Fruit fly (Drosophila melanogaster) whole organism, embryonic: Measurements from ENCODE around the gene rempA.

ENCODE experiments used
- Ada2b ChIP-seq: fragments of 200-800 bp; sonication (Bioruptor generic); IDR thresholded peaks from 2 replicates; pipeline ENCODE4 v1.3.6; 2022; ENCODE audit warnings: missing biosample characterization, missing genetic modification characterization
- B-H1 ChIP-seq: fragments of 200-800 bp; sonication (Bioruptor generic); IDR thresholded peaks from 3 replicates; pipeline ENCODE4 v1.3.6; 2022; ENCODE audit warnings: missing biosample characterization, missing genetic modification characterization
- B-H2 ChIP-seq: fragments of 200-800 bp; sonication (Bioruptor generic); optimal IDR thresholded peaks from 2 replicates; lab custom pipeline; 2018; ENCODE audit warnings: missing biosample characterization, mild to moderate bottlenecking, missing genetic modification characterization
- BEAF-32 ChIP-seq: fragments of 200-800 bp; sonication (Bioruptor generic); optimal IDR thresholded peaks from 3 replicates; lab custom pipeline; 2017; ENCODE audit warnings: missing biosample characterization, missing genetic modification characterization, mild to moderate bottlenecking, moderate library complexity, missing genetic modification reagents
- CG10431 ChIP-seq: fragments of 200-800 bp; sonication (Bioruptor generic); optimal IDR thresholded peaks from 3 replicates; lab custom pipeline; 2018; ENCODE audit warnings: missing biosample characterization, mild to moderate bottlenecking, missing genetic modification characterization
- CG11398 ChIP-seq: fragments of 200-800 bp; sonication (Bioruptor generic); optimal IDR thresholded peaks from 2 replicates; lab custom pipeline; 2016; ENCODE audit warnings: missing biosample characterization, missing genetic modification characterization
- CG12104 ChIP-seq: fragments of 200-800 bp; sonication (Bioruptor generic); optimal IDR thresholded peaks from 3 replicates; lab custom pipeline; 2016; ENCODE audit warnings: missing biosample characterization, missing genetic modification characterization
- CG13424 ChIP-seq: fragments of 200-800 bp; sonication (Bioruptor generic); optimal IDR thresholded peaks from 2 replicates; lab custom pipeline; 2019; ENCODE audit warnings: missing biosample characterization, mild to moderate bottlenecking, missing genetic modification characterization, moderate library complexity
- CG14014 ChIP-seq: fragments of 200-800 bp; sonication (Bioruptor generic); IDR thresholded peaks from 2 replicates; pipeline ENCODE4 v1.3.6; 2022; ENCODE audit warnings: missing biosample characterization, missing genetic modification characterization
- CG14441 ChIP-seq: fragments of 200-800 bp; sonication (Bioruptor generic); IDR thresholded peaks from 2 replicates; pipeline ENCODE4 v1.3.6; 2022; ENCODE audit warnings: missing biosample characterization, missing genetic modification characterization
- CG14667 ChIP-seq: fragments of 200-800 bp; sonication (Bioruptor generic); IDR thresholded peaks from 2 replicates; pipeline ENCODE4 v1.3.6; 2022; ENCODE audit warnings: missing biosample characterization, missing genetic modification characterization
- CG14710 ChIP-seq: fragments of 200-800 bp; sonication (Bioruptor generic); optimal IDR thresholded peaks from 3 replicates; lab custom pipeline; 2019; ENCODE audit warnings: missing biosample characterization, mild to moderate bottlenecking, missing genetic modification characterization, moderate library complexity
- CG1832 ChIP-seq: fragments of 200-800 bp; sonication (Bioruptor generic); optimal IDR thresholded peaks from 2 replicates; lab custom pipeline; 2017; ENCODE audit warnings: missing biosample characterization, mild to moderate bottlenecking, missing genetic modification characterization, inconsistent platforms
- CG2889 ChIP-seq: fragments of 200-800 bp; sonication (Bioruptor generic); IDR thresholded peaks from 3 replicates; pipeline ENCODE4 v1.3.6; 2022; ENCODE audit warnings: missing biosample characterization, missing genetic modification characterization
- CG30020 ChIP-seq: fragments of 200-800 bp; optimal IDR thresholded peaks from 2 replicates; lab custom pipeline; 2019; ENCODE audit warnings: missing biosample characterization, mild to moderate bottlenecking, missing genetic modification characterization, moderate library complexity
- CG31388 ChIP-seq: fragments of 200-800 bp; sonication (Bioruptor generic); optimal IDR thresholded peaks from 2 replicates; lab custom pipeline; 2016; ENCODE audit warnings: missing biosample characterization, missing genetic modification characterization
- CG34376 ChIP-seq: fragments of 200-800 bp; sonication (Bioruptor generic); optimal IDR thresholded peaks from 2 replicates; lab custom pipeline; 2018; ENCODE audit warnings: missing biosample characterization, mild to moderate bottlenecking, missing genetic modification characterization
- CG3838 ChIP-seq: fragments of 200-800 bp; sonication (Bioruptor generic); optimal IDR thresholded peaks from 3 replicates; lab custom pipeline; 2016; ENCODE audit warnings: missing biosample characterization, missing genetic modification characterization
- CG4360 ChIP-seq: fragments of 200-800 bp; sonication (Bioruptor generic); IDR thresholded peaks from 2 replicates; pipeline ENCODE4 v1.3.6; 2022; ENCODE audit warnings: missing biosample characterization, missing genetic modification characterization
- CG6689 ChIP-seq: fragments of 200-800 bp; sonication (Bioruptor generic); IDR thresholded peaks from 2 replicates; pipeline ENCODE4 v1.3.6; 2022; ENCODE audit warnings: missing biosample characterization, missing genetic modification characterization
- CG6791 ChIP-seq: fragments of 200-800 bp; sonication (Bioruptor generic); IDR thresholded peaks from 3 replicates; pipeline ENCODE4 v1.3.6; 2022; ENCODE audit warnings: missing biosample characterization, missing genetic modification characterization; ENCODE audit not compliant: partially characterized antibody
- CG7357 ChIP-seq: fragments of 200-800 bp; sonication (Bioruptor generic); IDR thresholded peaks from 3 replicates; pipeline ENCODE4 v1.3.6; 2022; ENCODE audit warnings: missing biosample characterization, missing genetic modification characterization
- CG7372 ChIP-seq: fragments of 200-800 bp; sonication (Bioruptor generic); IDR thresholded peaks from 2 replicates; pipeline ENCODE4 v1.3.6; 2022; ENCODE audit warnings: missing biosample characterization, missing genetic modification characterization
- Chrac-16 ChIP-seq: fragments of 200-800 bp; sonication (Bioruptor generic); optimal IDR thresholded peaks from 3 replicates; lab custom pipeline; 2016; ENCODE audit warnings: missing biosample characterization, missing genetic modification characterization
- Doc2 ChIP-seq: fragments of 200-800 bp; sonication (Bioruptor generic); IDR thresholded peaks from 2 replicates; pipeline ENCODE4 v1.3.6; 2022; ENCODE audit warnings: missing biosample characterization, missing genetic modification characterization
- Eip74EF ChIP-seq, 2 experiments: fragments of 200-800 bp in 1 of 2; fragments of >200 bp in 1 of 2; sonication (Bioruptor generic) in 1 of 2; optimal IDR thresholded peaks; 2 replicates each; lab custom pipeline; 2017 to 2019; ENCODE audit warnings: missing biosample characterization in 2 of 2, missing genetic modification characterization in 2 of 2, mild to moderate bottlenecking in 1 of 2, moderate library complexity in 1 of 2
- Ets65A ChIP-seq: fragments of 200-800 bp; sonication (Bioruptor generic); peaks from one replicate; lab custom pipeline; 2016; ENCODE audit warnings: missing biosample characterization, missing genetic modification characterization
- Fer2 ChIP-seq: fragments of 200-800 bp; sonication (Bioruptor generic); optimal IDR thresholded peaks from 2 replicates; lab custom pipeline; 2018; ENCODE audit warnings: missing biosample characterization, mild to moderate bottlenecking, missing genetic modification characterization, moderate library complexity
- HmgZ ChIP-seq: fragments of 200-800 bp; sonication (Bioruptor generic); optimal IDR thresholded peaks from 2 replicates; lab custom pipeline; 2018; ENCODE audit warnings: missing biosample characterization, mild to moderate bottlenecking, missing genetic modification characterization
- Hmx ChIP-seq: fragments of 200-800 bp; sonication (Bioruptor generic); optimal IDR thresholded peaks from 2 replicates; lab custom pipeline; 2016; ENCODE audit warnings: missing biosample characterization, missing genetic modification characterization
- Med ChIP-seq: fragments of 200-800 bp; sonication (Bioruptor generic); peaks from one replicate; lab custom pipeline; 2016; ENCODE audit warnings: missing biosample characterization, missing genetic modification characterization, mild to moderate bottlenecking, inconsistent platforms, moderate library complexity
- NfI ChIP-seq: fragments of 200-800 bp; sonication (Bioruptor generic); optimal IDR thresholded peaks from 3 replicates; lab custom pipeline; 2018; ENCODE audit warnings: missing biosample characterization, mild to moderate bottlenecking, missing genetic modification characterization, moderate library complexity
- Oaz ChIP-seq: fragments of 200-800 bp; sonication (Bioruptor generic); IDR thresholded peaks from 2 replicates; pipeline ENCODE4 v1.3.6; 2022; ENCODE audit warnings: missing biosample characterization, missing genetic modification characterization
- Opbp ChIP-seq: fragments of 200-800 bp; sonication (Bioruptor generic); IDR thresholded peaks from 3 replicates; pipeline ENCODE4 v1.3.6; 2022; ENCODE audit warnings: missing biosample characterization, missing genetic modification characterization; ENCODE audit not compliant: partially characterized antibody
- bsh ChIP-seq, 2 experiments: fragments of 200-800 bp; sonication (Bioruptor generic); optimal IDR thresholded peaks; 2 replicates each; lab custom pipeline; 2017 to 2018; ENCODE audit warnings: mild to moderate bottlenecking in 2 of 2, missing biosample characterization in 2 of 2, missing genetic modification characterization in 2 of 2, moderate library complexity in 1 of 2
- crc ChIP-seq: fragments of 200-800 bp; sonication (Bioruptor generic); optimal IDR thresholded peaks from 2 replicates; lab custom pipeline; 2016; ENCODE audit warnings: missing biosample characterization, missing genetic modification characterization
- cwo ChIP-seq: fragments of 200-800 bp; sonication (Bioruptor generic); optimal IDR thresholded peaks from 3 replicates; lab custom pipeline; 2017; ENCODE audit warnings: missing biosample characterization, missing genetic modification characterization, mild to moderate bottlenecking, moderate library complexity, missing genetic modification reagents
- dati ChIP-seq: fragments of 200-800 bp; sonication (Bioruptor generic); IDR thresholded peaks from 2 replicates; pipeline ENCODE4 v1.3.6; 2022; ENCODE audit warnings: missing biosample characterization, missing genetic modification characterization
- jumu ChIP-seq: fragments of 200-800 bp; sonication (Bioruptor generic); optimal IDR thresholded peaks from 3 replicates; lab custom pipeline; 2016; ENCODE audit warnings: missing biosample characterization, missing genetic modification characterization
- nerfin-2 ChIP-seq: fragments of 200-800 bp; sonication (Bioruptor generic); IDR thresholded peaks from 2 replicates; pipeline ENCODE4 v1.3.6; 2022; ENCODE audit warnings: missing biosample characterization, missing genetic modification characterization; ENCODE audit not compliant: partially characterized antibody
- prd ChIP-seq, 3 experiments: fragments of >200 bp in 2 of 3; fragments of 200-800 bp in 1 of 3; sonication (Bioruptor generic) in 1 of 3; optimal IDR thresholded peaks in 2 of 3; IDR thresholded peaks in 1 of 3; 2 replicates in 2 of 3; 3 replicates in 1 of 3; pipeline versions ENCODE4 v1.3.6 to Lab custom; 2017 to 2022; ENCODE audit warnings: missing biosample characterization in 1 of 3, missing genetic modification characterization in 1 of 3
- pros ChIP-seq: fragments of 200-800 bp; sonication (Bioruptor generic); optimal IDR thresholded peaks from 3 replicates; lab custom pipeline; 2019; ENCODE audit warnings: missing biosample characterization, mild to moderate bottlenecking, missing genetic modification characterization, moderate library complexity
- ro ChIP-seq: fragments of 200-800 bp; sonication (Bioruptor generic); IDR thresholded peaks from 2 replicates; pipeline ENCODE4 v1.3.6; 2022; ENCODE audit warnings: missing biosample characterization, missing genetic modification characterization
- sd ChIP-seq: fragments of 200-800 bp; sonication (Bioruptor generic); optimal IDR thresholded peaks from 3 replicates; lab custom pipeline; 2018; ENCODE audit warnings: missing biosample characterization, mild to moderate bottlenecking, missing genetic modification characterization, moderate library complexity
- tap ChIP-seq: fragments of 200-800 bp; optimal IDR thresholded peaks from 3 replicates; lab custom pipeline; 2019; ENCODE audit warnings: missing biosample characterization, mild to moderate bottlenecking, missing genetic modification characterization, moderate library complexity
- tio ChIP-seq: fragments of 200-800 bp; sonication (Bioruptor generic); optimal IDR thresholded peaks from 2 replicates; lab custom pipeline; 2017; ENCODE audit warnings: missing biosample characterization, missing genetic modification characterization, inconsistent platforms
- vnd ChIP-seq: fragments of 200-800 bp; sonication (Bioruptor generic); IDR thresholded peaks from 3 replicates; pipeline ENCODE4 v1.3.6; 2022; ENCODE audit warnings: missing biosample characterization, missing genetic modification characterization; ENCODE audit not compliant: partially characterized antibody
- vvl ChIP-seq: fragments of 200-800 bp; sonication (Bioruptor generic); IDR thresholded peaks from 2 replicates; pipeline ENCODE4 v1.3.6; 2022; ENCODE audit warnings: missing biosample characterization, missing genetic modification characterization

Gene rempA

dm6 chr2L:520331-521000 is 39.6 kb downstream of the rempA start (continued):
- TF ChIP-seq nerfin-2 (GFP tag; lab: Robert Waterston, UW) (no peak), crc (peak; percentile 44), vnd (no peak), Opbp (GFP tag; lab: Robert Waterston, UW) (no peak), CG34376 (GFP tag; lab: Kevin White, UChicago) (no peak), NfI (GFP tag; lab: Kevin White, UChicago) (peak; percentile 72), CG14667 (GFP tag; lab: Robert Waterston, UW) (peak; percentile 70), dati (GFP tag; lab: Robert Waterston, UW) (peak; percentile 56; the same call in 1 of the 2 replicates), Ets65A (GFP tag; lab: Kevin White, UChicago) (peak; percentile 92), CG14710 (tag; lab: Kevin White, UChicago) (peak; percentile 68), tap (tag; lab: Kevin White, UChicago) (peak; percentile 84), sd (tag; lab: Kevin White, UChicago) (peak; percentile 62), CG12104 (GFP tag; lab: Kevin White, UChicago) (peak; percentile 84), Chrac-16 (GFP tag; lab: Kevin White, UChicago) (peak; percentile 82), Fer2 (tag; lab: Kevin White, UChicago) (peak; percentile 11), CG3838 (peak; percentile 69), vvl (GFP tag; lab: Robert Waterston, UW) (peak; percentile 92), CG31388 (GFP tag; lab: Kevin White, UChicago) (peak; percentile 49), CG2889 (GFP tag; lab: Robert Waterston, UW) (peak; percentile 56; the same call in 1 of the 3 replicates), CG14441 (GFP tag; lab: Robert Waterston, UW) (peak; percentile 87), Ada2b (peak; percentile 82), CG7372 (GFP tag; lab: Robert Waterston, UW) (peak; percentile 73), jumu (peak; percentile 84), ro (peak; percentile 78; the same call in 1 of the 2 replicates), bsh (GFP tag; optimal IDR thresholded peaks at IDR 0.05; lab: Kevin White, UChicago) (peak in 1 of 2 experiments; percentile 93), pros (GFP tag; lab: Kevin White, UChicago) (no peak), Med (GFP tag; lab: Kevin White, UChicago) (peak; percentile 97), CG7357 (peak; percentile 56; the same call in 1 of the 3 replicates), Oaz (GFP tag; lab: Robert Waterston, UW) (peak; percentile 54), BEAF-32 (no peak), Eip74EF (GFP tag; optimal IDR thresholded peaks at IDR 0.05; lab: Kevin White, UChicago) (peak in 1 of 2 experiments; percentile 91), B-H2 (GFP tag; lab: Kevin White, UChicago) (no peak), CG13424 (tag; lab: Kevin White, UChicago) (peak; percentile 90), prd (optimal IDR thresholded peaks at IDR 0.05; lab: Kevin White, UChicago) (no peak), prd (GFP tag; IDR thresholded peaks at IDR 0.05; lab: Robert Waterston, UW) (peak; percentile 87), tio (peak; percentile 80), HmgZ (tag; lab: Kevin White, UChicago) (peak; percentile 66), B-H1 (GFP tag; lab: Robert Waterston, UW) (peak; percentile 65; the same call in 2 of the 3 replicates), CG6689 (GFP tag; lab: Robert Waterston, UW) (peak; percentile 87), CG14014 (GFP tag; lab: Robert Waterston, UW) (peak; percentile 75), CG30020 (tag; lab: Kevin White, UChicago) (peak; percentile 56), CG10431 (GFP tag; lab: Kevin White, UChicago) (peak; percentile 54), cwo (peak; percentile 39), CG4360 (GFP tag; lab: Robert Waterston, UW) (no peak), Doc2 (GFP tag; lab: Robert Waterston, UW) (no peak), CG1832 (GFP tag; lab: Kevin White, UChicago) (peak; percentile 51), CG6791 (GFP tag; lab: Robert Waterston, UW) (no peak), Hmx (GFP tag; lab: Kevin White, UChicago) (no peak), CG11398 (GFP tag; lab: Kevin White, UChicago) (peak; percentile 68)
